Fruit fly (Drosophila melanogaster) S2 (cell line): ENCODE results near the gene CG13386.

Experiments
- CG8478 ChIP-seq: fragments of >200 bp; optimal IDR thresholded peaks from 2 replicates; lab custom pipeline; 2018
- CTCF ChIP-seq, 2 experiments: fragments of >200 bp; optimal IDR thresholded peaks; 2 replicates each; lab custom pipeline; 2018

DNA sequence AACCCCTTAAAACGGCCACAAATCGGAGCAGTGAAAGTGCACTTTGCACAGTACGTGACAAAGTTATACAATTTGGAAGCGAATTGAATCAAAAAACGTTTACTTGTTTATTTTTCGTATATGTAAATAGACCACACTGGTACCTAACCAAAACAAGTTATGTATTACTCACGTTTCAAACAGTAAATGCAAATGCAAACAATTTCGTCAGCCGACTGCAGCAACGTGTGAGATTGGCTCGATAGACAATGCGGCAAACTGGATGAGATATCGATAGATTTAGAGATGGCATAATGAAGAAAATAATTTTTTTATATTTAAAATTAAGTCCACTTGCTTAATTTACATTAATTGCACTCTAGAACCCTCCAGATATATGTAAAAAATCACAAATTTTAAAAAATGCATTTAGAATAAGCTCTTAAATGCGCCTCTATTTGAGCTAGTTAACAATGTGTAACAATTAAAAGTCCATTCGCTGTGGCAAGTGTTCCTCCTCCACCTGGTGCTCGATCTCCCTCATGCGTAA, 17.2 kb upstream of the CG13386 start, which contains the start of gene AlaRS:
- TF ChIP-seq CG8478 (lab: Kevin White, UChicago) (no peak), CTCF (optimal IDR thresholded peaks at IDR 0.05; lab: Kevin White, UChicago) (no peak)
